Fruit fly (Drosophila melanogaster) whole organism, wandering third instar larva: ENCODE results near the gene CG3106.

Source experiments
- Abd-B ChIP-seq: fragments of >200 bp; optimal IDR thresholded peaks from 2 replicates; lab custom pipeline; 2017; ENCODE audit warnings: missing biosample characterization, missing genetic modification characterization
- CG32264 ChIP-seq: fragments of 200-800 bp; sonication (Bioruptor generic); optimal IDR thresholded peaks from 2 replicates; lab custom pipeline; 2016; ENCODE audit warnings: missing biosample characterization, missing genetic modification characterization
- CG9705 ChIP-seq: fragments of 200-800 bp; sonication (Bioruptor generic); optimal IDR thresholded peaks from 2 replicates; lab custom pipeline; 2018; ENCODE audit warnings: missing biosample characterization, mild to moderate bottlenecking, missing genetic modification characterization
- CrebA ChIP-seq: fragments of 200-800 bp; sonication (Bioruptor generic); optimal IDR thresholded peaks from 2 replicates; lab custom pipeline; 2016; ENCODE audit warnings: missing biosample characterization, mild to moderate bottlenecking, missing genetic modification characterization, borderline replicate concordance
- Dfd ChIP-seq: fragments of >200 bp; optimal IDR thresholded peaks from 2 replicates; lab custom pipeline; 2017; ENCODE audit warnings: missing biosample characterization, missing genetic modification characterization
- Dif ChIP-seq: fragments of 200-275, 200-300 bp; sonication (Bioruptor generic); optimal IDR thresholded peaks from 2 replicates; lab custom pipeline; 2018; ENCODE audit warnings: missing biosample characterization, missing genetic modification characterization; ENCODE audit not compliant: partially characterized antibody
- GATAd ChIP-seq: sonication (Bioruptor generic); optimal IDR thresholded peaks from 2 replicates; lab custom pipeline; 2016; ENCODE audit warnings: missing biosample characterization, missing genetic modification characterization
- HLH106 ChIP-seq: fragments of 200-800 bp; optimal IDR thresholded peaks from 3 replicates; lab custom pipeline; 2019; ENCODE audit warnings: missing biosample characterization, mild to moderate bottlenecking, missing genetic modification characterization, moderate library complexity
- Hnf4 ChIP-seq: fragments of 200-800 bp; sonication (Bioruptor generic); optimal IDR thresholded peaks from 2 replicates; lab custom pipeline; 2016; ENCODE audit warnings: missing biosample characterization, mild to moderate bottlenecking, missing genetic modification characterization
- Hr78 ChIP-seq: fragments of >200 bp; optimal IDR thresholded peaks from 2 replicates; lab custom pipeline; 2017; ENCODE audit warnings: missing biosample characterization, missing genetic modification characterization
- Hr83 ChIP-seq: fragments of 200-300 bp; sonication (Bioruptor generic); optimal IDR thresholded peaks from 2 replicates; lab custom pipeline; 2016; ENCODE audit warnings: missing biosample characterization, mild to moderate bottlenecking, missing genetic modification characterization, moderate library complexity; ENCODE audit not compliant: poor library complexity, severe bottlenecking
- Jra ChIP-seq: sonication (Bioruptor generic); optimal IDR thresholded peaks from 2 replicates; lab custom pipeline; 2016; ENCODE audit warnings: missing biosample characterization, missing genetic modification characterization
- Mio ChIP-seq: sonication (Bioruptor generic); optimal IDR thresholded peaks from 2 replicates; lab custom pipeline; 2016; ENCODE audit warnings: missing biosample characterization, missing genetic modification characterization
- Myc ChIP-seq: fragments of >200 bp; optimal IDR thresholded peaks from 2 replicates; lab custom pipeline; 2017
- N ChIP-seq: fragments of >200 bp; optimal IDR thresholded peaks from 2 replicates; lab custom pipeline; 2018; ENCODE audit warnings: missing biosample characterization, missing external identifiers, missing genetic modification characterization
- OdsH ChIP-seq: fragments of 200-800 bp; sonication (Bioruptor generic); optimal IDR thresholded peaks from 2 replicates; lab custom pipeline; 2016; ENCODE audit warnings: missing biosample characterization, mild to moderate bottlenecking, missing genetic modification characterization
- Rel ChIP-seq, 2 experiments: fragments of 200-800 bp; sonication (Bioruptor generic) in 1 of 2; optimal IDR thresholded peaks; 2 replicates in 1 of 2; 3 replicates in 1 of 2; lab custom pipeline; 2016 to 2019; ENCODE audit warnings: mild to moderate bottlenecking in 2 of 2, missing biosample characterization in 2 of 2, missing genetic modification characterization in 2 of 2, moderate library complexity in 1 of 2
- Sp1 ChIP-seq: fragments of 200-800 bp; sonication (Bioruptor generic); optimal IDR thresholded peaks from 3 replicates; lab custom pipeline; 2019; ENCODE audit warnings: missing biosample characterization, mild to moderate bottlenecking, missing genetic modification characterization, moderate library complexity
- Vsx2 ChIP-seq: fragments of 200-300, 225-300 bp; sonication (Bioruptor generic); optimal IDR thresholded peaks from 2 replicates; lab custom pipeline; 2018; ENCODE audit warnings: missing biosample characterization, missing genetic modification characterization; ENCODE audit not compliant: partially characterized antibody
- br ChIP-seq: fragments of 200-800 bp; sonication (Bioruptor generic); optimal IDR thresholded peaks from 2 replicates; lab custom pipeline; 2016; ENCODE audit warnings: missing biosample characterization, missing genetic modification characterization
- brk ChIP-seq: fragments of 200-800 bp; sonication (Bioruptor generic); optimal IDR thresholded peaks from 2 replicates; lab custom pipeline; 2016; ENCODE audit warnings: missing biosample characterization, mild to moderate bottlenecking, missing genetic modification characterization
- dl ChIP-seq, 2 experiments: fragments of 175-275, 200-275 bp in 1 of 2; fragments of 200-275 bp in 1 of 2; sonication (Bioruptor generic); optimal IDR thresholded peaks; lab custom pipeline; 2018; ENCODE audit warnings: mild to moderate bottlenecking in 2 of 2, missing biosample characterization in 2 of 2, missing genetic modification characterization in 2 of 2, moderate library complexity in 2 of 2; ENCODE audit not compliant: partially characterized antibody in 2 of 2, insufficient read depth in 1 of 2
- dmrt93B ChIP-seq: fragments of 200-800 bp; sonication (Bioruptor generic); optimal IDR thresholded peaks from 2 replicates; lab custom pipeline; 2018; ENCODE audit warnings: missing biosample characterization, mild to moderate bottlenecking, missing genetic modification characterization
- dsf ChIP-seq: sonication (Bioruptor generic); optimal IDR thresholded peaks from 2 replicates; lab custom pipeline; 2016; ENCODE audit warnings: missing biosample characterization, missing genetic modification characterization, borderline replicate concordance
- ey ChIP-seq: fragments of 200-800 bp; sonication (Bioruptor generic); optimal IDR thresholded peaks from 2 replicates; lab custom pipeline; 2016; ENCODE audit warnings: missing biosample characterization, missing genetic modification characterization
- foxo ChIP-seq, 2 experiments: fragments of 200-800 bp; sonication (Bioruptor generic); optimal IDR thresholded peaks; 2 replicates in 1 of 2; 3 replicates in 1 of 2; lab custom pipeline; 2016 to 2017; ENCODE audit warnings: missing biosample characterization in 2 of 2, missing genetic modification characterization in 2 of 2
- fru ChIP-seq: fragments of 200-800 bp; sonication (Bioruptor generic); optimal IDR thresholded peaks from 3 replicates; lab custom pipeline; 2016; ENCODE audit warnings: missing biosample characterization, mild to moderate bottlenecking, missing genetic modification characterization
- h ChIP-seq: fragments of 200-800 bp; sonication (Bioruptor generic); optimal IDR thresholded peaks from 3 replicates; lab custom pipeline; 2016; ENCODE audit warnings: missing biosample characterization, mild to moderate bottlenecking, missing genetic modification characterization
- jim ChIP-seq: fragments of 175-275, 200-325 bp; sonication (Bioruptor generic); optimal IDR thresholded peaks from 2 replicates; lab custom pipeline; 2016; ENCODE audit warnings: missing biosample characterization, mild to moderate bottlenecking, missing genetic modification characterization
- lola ChIP-seq: fragments of >200 bp; optimal IDR thresholded peaks from 2 replicates; lab custom pipeline; 2017; ENCODE audit warnings: missing biosample characterization, missing genetic modification characterization
- pan ChIP-seq: fragments of >200 bp; optimal IDR thresholded peaks from 2 replicates; lab custom pipeline; 2017
- psq ChIP-seq: fragments of 200-800 bp; sonication (Bioruptor generic); optimal IDR thresholded peaks from 3 replicates; lab custom pipeline; 2017; ENCODE audit warnings: missing biosample characterization, mild to moderate bottlenecking, missing genetic modification characterization, moderate library complexity
- rgr ChIP-seq: fragments of 200-800 bp; sonication (Bioruptor generic); optimal IDR thresholded peaks from 3 replicates; lab custom pipeline; 2016; ENCODE audit warnings: missing biosample characterization, mild to moderate bottlenecking, missing genetic modification characterization
- sage ChIP-seq: fragments of 200-800 bp; sonication (Bioruptor generic); optimal IDR thresholded peaks from 2 replicates; lab custom pipeline; 2016; ENCODE audit warnings: missing biosample characterization, mild to moderate bottlenecking, missing genetic modification characterization
- sv ChIP-seq: fragments of 200-800 bp; sonication (Bioruptor generic); optimal IDR thresholded peaks from 3 replicates; lab custom pipeline; 2016; ENCODE audit warnings: missing biosample characterization, missing genetic modification characterization
- tai ChIP-seq: sonication (Bioruptor generic); optimal IDR thresholded peaks from 2 replicates; lab custom pipeline; 2016; ENCODE audit warnings: missing biosample characterization, missing genetic modification characterization
- usp ChIP-seq: fragments of >200 bp; optimal IDR thresholded peaks from 2 replicates; lab custom pipeline; 2017; ENCODE audit warnings: missing biosample characterization, missing genetic modification characterization
- woc ChIP-seq: sonication (Bioruptor generic); optimal IDR thresholded peaks from 2 replicates; lab custom pipeline; 2016; ENCODE audit warnings: missing biosample characterization, mild to moderate bottlenecking, missing genetic modification characterization

Gene CG3106

DNA sequence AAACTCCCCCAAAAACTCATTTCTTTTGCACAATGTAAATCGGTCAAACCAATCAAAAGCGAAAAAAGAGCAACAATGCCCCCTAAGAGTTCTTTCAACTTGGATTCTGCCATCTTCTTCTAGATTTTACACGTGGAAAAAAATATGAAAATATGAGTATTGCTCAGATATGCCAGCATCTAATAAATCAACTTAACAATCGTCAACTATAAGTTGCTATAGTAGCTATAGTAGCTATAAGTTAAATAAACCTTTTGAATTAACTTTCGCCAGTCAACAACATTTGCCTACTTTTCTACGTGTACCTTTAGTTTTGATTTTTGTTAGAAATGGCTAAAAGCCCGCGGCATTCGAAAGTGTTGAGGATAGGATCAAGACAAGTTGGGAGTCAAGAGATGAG, 9.5 kb downstream of the CG3106 start:
- TF ChIP-seq dl (GFP tag; optimal IDR thresholded peaks at IDR 0.05; lab: Kevin White, UChicago; ENCODE audit: insufficient read depth in 1 of 2, partially characterized antibody in 2 of 2): no peak

DNA sequence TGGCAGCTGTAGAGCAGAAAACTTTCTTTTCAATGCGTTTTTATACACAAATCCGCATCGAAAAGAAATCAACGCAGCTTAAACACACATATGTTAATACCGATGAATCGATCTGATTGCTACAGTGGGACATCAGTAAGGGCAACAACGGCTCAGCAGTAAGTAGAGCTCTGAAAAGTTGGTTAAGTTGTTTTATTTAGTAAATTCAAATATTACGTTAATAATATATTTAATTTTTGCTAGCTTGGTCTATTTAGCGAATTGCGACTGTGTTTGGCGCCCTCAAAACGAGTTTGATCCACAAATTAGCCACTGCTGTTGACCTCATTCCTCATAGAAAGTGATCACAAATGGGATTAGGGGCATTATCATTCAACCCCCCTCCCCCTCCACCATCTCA, 10.7 kb downstream of the CG3106 start:
- TF ChIP-seq Dif (no peak), foxo (GFP tag; optimal IDR thresholded peaks at IDR 0.05; lab: Kevin White, UChicago) (peak in 1 of 2 experiments; percentile 30), HLH106 (tag; lab: Kevin White, UChicago) (peak; percentile 45), h (GFP tag; lab: Kevin White, UChicago) (peak; percentile 13), dmrt93B (GFP tag; lab: Kevin White, UChicago) (peak; percentile 30)
- TF ChIP-seq, all 38 proteins: peak for 4

DNA sequence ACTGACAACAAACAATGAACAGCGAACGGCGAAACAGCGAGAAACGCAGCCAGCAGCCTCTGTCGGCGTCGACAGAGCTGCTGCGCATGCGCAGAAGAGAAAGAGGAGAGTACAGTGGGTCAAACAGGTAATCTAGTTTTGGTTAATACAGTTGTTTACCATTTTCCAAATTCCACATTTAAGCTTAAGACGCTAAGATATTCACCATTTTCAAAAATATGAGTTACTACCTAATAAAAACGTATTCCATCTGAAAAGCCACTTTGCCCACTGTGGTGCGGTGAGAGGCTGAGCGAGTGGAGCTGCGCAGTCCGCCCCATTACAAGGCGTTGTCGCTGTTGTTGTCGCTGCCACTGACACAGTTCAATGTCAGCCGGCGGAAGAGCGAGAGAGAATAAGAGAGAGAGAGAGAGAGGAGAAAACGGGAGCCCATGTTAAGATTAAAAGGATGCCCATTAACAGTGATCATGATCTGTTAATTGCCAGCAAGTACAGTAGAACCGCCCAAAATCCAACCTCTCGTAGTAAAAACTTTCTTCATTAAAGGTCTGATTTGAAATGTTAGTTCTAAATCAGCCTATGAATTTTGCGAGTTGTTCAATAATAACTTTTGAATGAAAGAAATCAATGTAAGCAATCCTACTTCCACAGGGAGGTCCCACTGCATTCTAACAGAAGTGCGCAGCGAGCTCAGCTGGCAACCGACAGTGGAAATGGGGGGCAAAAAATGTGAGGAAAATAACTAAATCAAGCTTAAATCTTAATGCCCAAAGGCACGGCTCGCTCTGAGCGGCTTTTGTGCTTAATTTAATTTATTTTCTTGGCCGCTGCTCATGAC, 11.7 kb downstream of the CG3106 start:
- TF ChIP-seq Jra (peak; percentile 90), sage (GFP tag; lab: Kevin White, UChicago) (peak; percentile 93), CG32264 (GFP tag; lab: Kevin White, UChicago) (peak; percentile 91), Abd-B (no peak), psq (GFP tag; lab: Kevin White, UChicago) (peak; percentile 95), Hr78 (GFP tag; lab: Kevin White, UChicago) (no peak), foxo (GFP tag; optimal IDR thresholded peaks at IDR 0.05; lab: Kevin White, UChicago) (peak; percentile 61 to 98), dmrt93B (GFP tag; lab: Kevin White, UChicago) (peak; percentile 94), sv (peak; percentile 93), HLH106 (tag; lab: Kevin White, UChicago) (peak; percentile 96), Hr83 (GFP tag; lab: Kevin White, UChicago) (peak; percentile 68), Sp1 (GFP tag; lab: Kevin White, UChicago) (peak; percentile 95), woc (GFP tag; lab: Kevin White, UChicago) (peak; percentile 96), fru (GFP tag; lab: Kevin White, UChicago) (peak; percentile 98), usp (GFP tag; lab: Kevin White, UChicago) (no peak), tai (peak; percentile 87), Rel (GFP tag; optimal IDR thresholded peaks at IDR 0.05; lab: Kevin White, UChicago) (peak; percentile 88), Rel (tag; optimal IDR thresholded peaks at IDR 0.05; lab: Kevin White, UChicago) (peak; percentile 72), GATAd (GFP tag; lab: Kevin White, UChicago) (peak; percentile 79), pan (lab: Kevin White, UChicago) (no peak), h (GFP tag; lab: Kevin White, UChicago) (peak; percentile 98), jim (GFP tag; lab: Kevin White, UChicago) (no peak), Hnf4 (GFP tag; lab: Kevin White, UChicago) (peak; percentile 94), rgr (GFP tag; lab: Kevin White, UChicago) (peak; percentile 96), brk (GFP tag; lab: Kevin White, UChicago) (peak; percentile 81), Dfd (GFP tag; lab: Kevin White, UChicago) (no peak), Dif (peak; percentile 16), dsf (GFP tag; lab: Kevin White, UChicago) (peak; percentile 68), Myc (lab: Kevin White, UChicago) (no peak), CG9705 (GFP tag; lab: Kevin White, UChicago) (peak; percentile 71), lola (GFP tag; lab: Kevin White, UChicago) (no peak), Mio (peak; percentile 63), ey (peak; percentile 97), br (GFP tag; lab: Kevin White, UChicago) (peak; percentile 96), CrebA (GFP tag; lab: Kevin White, UChicago) (peak; percentile 15), OdsH (GFP tag; lab: Kevin White, UChicago) (peak; percentile 94), Vsx2 (GFP tag; lab: Kevin White, UChicago) (no peak), N (GFP tag; lab: Kevin White, UChicago) (no peak), dl (GFP tag; optimal IDR thresholded peaks at IDR 0.05; lab: Kevin White, UChicago; ENCODE audit: insufficient read depth in 1 of 2, partially characterized antibody in 2 of 2) (no peak)
